Worm (Caenorhabditis elegans) whole organism, late embryonic: Measurements from ENCODE around the gene mdt-11.

ENCODE experiments used
- C08G9.2 ChIP-seq: sonication (generic microtip); optimal IDR thresholded peaks from 2 replicates; lab custom pipeline; 2016; ENCODE audit warnings: mild to moderate bottlenecking, missing genetic modification characterization, moderate library complexity, missing compliant biosample characterization
- C38D4.7 ChIP-seq: fragments of 200-800 bp; sonication (Bioruptor generic); optimal IDR thresholded peaks from 2 replicates; lab custom pipeline; 2018; ENCODE audit warnings: mild to moderate bottlenecking, missing genetic modification characterization, moderate library complexity, missing compliant biosample characterization
- K09A11.1 ChIP-seq: sonication (generic microtip); optimal IDR thresholded peaks from 2 replicates; lab custom pipeline; 2017; ENCODE audit warnings: antibody characterized with exemption, mild to moderate bottlenecking, missing genetic modification characterization, missing compliant biosample characterization; ENCODE audit not compliant: insufficient read depth
- Y22D7AL.16 ChIP-seq: sonication (generic microtip); optimal IDR thresholded peaks from 2 replicates; lab custom pipeline; 2016; ENCODE audit warnings: missing genetic modification characterization, missing compliant biosample characterization
- ahr-1 ChIP-seq: sonication (generic microtip); optimal IDR thresholded peaks from 2 replicates; lab custom pipeline; 2016; ENCODE audit warnings: missing genetic modification characterization, missing compliant biosample characterization
- ama-1 ChIP-seq: fragments of 150-350 bp; optimal IDR thresholded peaks from 2 replicates; lab custom pipeline; 2014
- ceh-19 ChIP-seq: fragments of 200-800 bp; sonication (Bioruptor generic); optimal IDR thresholded peaks from 2 replicates; lab custom pipeline; 2018; ENCODE audit warnings: mild to moderate bottlenecking, missing genetic modification characterization, missing compliant biosample characterization
- ceh-2 ChIP-seq: sonication (generic microtip); optimal IDR thresholded peaks from 2 replicates; lab custom pipeline; 2016; ENCODE audit warnings: missing genotype, missing genetic modification characterization, missing compliant biosample characterization
- ceh-22 ChIP-seq: sonication (generic microtip); optimal IDR thresholded peaks from 2 replicates; lab custom pipeline; 2017; ENCODE audit warnings: missing biosample characterization, missing genetic modification characterization
- ceh-24 ChIP-seq: sonication (generic microtip); optimal IDR thresholded peaks from 2 replicates; lab custom pipeline; 2016; ENCODE audit warnings: mild to moderate bottlenecking, missing genetic modification characterization, missing compliant biosample characterization
- ceh-30 ChIP-seq: fragments of 150-350 bp; optimal IDR thresholded peaks from 2 replicates; lab custom pipeline; 2014; ENCODE audit warnings: missing biosample characterization, missing genetic modification characterization
- ceh-45 ChIP-seq: fragments of 200-800 bp; sonication (Bioruptor generic); IDR thresholded peaks from 2 replicates; pipeline ENCODE4 v1.3.6; 2022; ENCODE audit warnings: missing genetic modification reagents, missing genetic modification characterization, missing compliant biosample characterization
- ceh-48 ChIP-seq: sonication (generic microtip); optimal IDR thresholded peaks from 2 replicates; lab custom pipeline; 2016; ENCODE audit warnings: missing genetic modification characterization, inconsistent platforms, missing compliant biosample characterization
- ceh-6 ChIP-seq: fragments of 200-800 bp; sonication (Bioruptor generic); optimal IDR thresholded peaks from 2 replicates; lab custom pipeline; 2018; ENCODE audit warnings: mild to moderate bottlenecking, missing genetic modification characterization, missing compliant biosample characterization
- dmd-4 ChIP-seq: sonication (generic microtip); optimal IDR thresholded peaks from 2 replicates; lab custom pipeline; 2016; ENCODE audit warnings: borderline replicate concordance, missing genetic modification characterization, missing compliant biosample characterization
- ets-4 ChIP-seq: sonication (generic microtip); optimal IDR thresholded peaks from 2 replicates; lab custom pipeline; 2016; ENCODE audit warnings: missing genetic modification characterization, missing compliant biosample characterization
- fax-1 ChIP-seq: sonication (generic microtip); optimal IDR thresholded peaks from 2 replicates; lab custom pipeline; 2016; ENCODE audit warnings: missing genotype, missing genetic modification characterization, missing compliant biosample characterization
- gmeb-2 ChIP-seq: sonication (generic microtip); optimal IDR thresholded peaks from 2 replicates; lab custom pipeline; 2016; ENCODE audit warnings: missing genetic modification characterization, inconsistent platforms, missing compliant biosample characterization
- hlh-15 ChIP-seq: sonication (generic microtip); optimal IDR thresholded peaks from 2 replicates; lab custom pipeline; 2016; ENCODE audit warnings: missing genetic modification characterization, missing compliant biosample characterization
- hlh-30 ChIP-seq: sonication (generic microtip); optimal IDR thresholded peaks from 2 replicates; lab custom pipeline; 2017; ENCODE audit warnings: antibody characterized with exemption, missing genetic modification characterization, missing compliant biosample characterization; ENCODE audit not compliant: insufficient read depth
- hlh-8 ChIP-seq: sonication (generic microtip); optimal IDR thresholded peaks from 2 replicates; lab custom pipeline; 2016; ENCODE audit warnings: missing genotype, missing genetic modification characterization, missing compliant biosample characterization
- mec-3 ChIP-seq: sonication (generic microtip); optimal IDR thresholded peaks from 2 replicates; lab custom pipeline; 2016; ENCODE audit warnings: borderline replicate concordance, missing genetic modification characterization, missing compliant biosample characterization
- nfya-1 ChIP-seq: sonication (generic microtip); optimal IDR thresholded peaks from 2 replicates; lab custom pipeline; 2017; ENCODE audit warnings: missing genetic modification characterization, mild to moderate bottlenecking, missing compliant biosample characterization, antibody characterized with exemption, moderate library complexity
- npax-4 ChIP-seq: sonication (generic microtip); optimal IDR thresholded peaks from 2 replicates; lab custom pipeline; 2016; ENCODE audit warnings: missing genetic modification characterization, missing compliant biosample characterization
- pag-3 ChIP-seq: sonication (generic microtip); optimal IDR thresholded peaks from 2 replicates; lab custom pipeline; 2016; ENCODE audit warnings: missing compliant biosample characterization, missing genetic modification characterization, borderline replicate concordance
- pha-2 ChIP-seq: sonication (generic microtip); optimal IDR thresholded peaks from 2 replicates; lab custom pipeline; 2017; ENCODE audit warnings: mild to moderate bottlenecking, missing genetic modification characterization, missing compliant biosample characterization
- pqm-1 ChIP-seq: sonication (generic microtip); optimal IDR thresholded peaks from 2 replicates; lab custom pipeline; 2016; ENCODE audit warnings: missing genetic modification characterization, missing compliant biosample characterization
- pros-1 ChIP-seq: fragments of 150-350 bp; optimal IDR thresholded peaks from 2 replicates; lab custom pipeline; 2014; ENCODE audit warnings: missing biosample characterization, missing genetic modification reagents, missing genetic modification characterization
- ref-2 ChIP-seq: sonication (generic microtip); optimal IDR thresholded peaks from 2 replicates; lab custom pipeline; 2016; ENCODE audit warnings: missing genetic modification characterization, missing compliant biosample characterization
- rnt-1 ChIP-seq: sonication (generic microtip); optimal IDR thresholded peaks from 2 replicates; lab custom pipeline; 2016; ENCODE audit warnings: missing genetic modification characterization, missing compliant biosample characterization
- sdc-2 ChIP-seq: sonication (generic microtip); optimal IDR thresholded peaks from 2 replicates; lab custom pipeline; 2016; ENCODE audit warnings: missing genotype, missing genetic modification characterization, missing compliant biosample characterization
- sox-4 ChIP-seq: sonication (generic microtip); optimal IDR thresholded peaks from 2 replicates; lab custom pipeline; 2017; ENCODE audit warnings: mild to moderate bottlenecking, missing genetic modification characterization, inconsistent platforms, missing compliant biosample characterization
- syd-9 ChIP-seq: sonication (generic microtip); optimal IDR thresholded peaks from 2 replicates; lab custom pipeline; 2016; ENCODE audit warnings: mild to moderate bottlenecking, missing genetic modification characterization, moderate library complexity, missing compliant biosample characterization
- tbx-2 ChIP-seq: sonication (generic microtip); optimal IDR thresholded peaks from 2 replicates; lab custom pipeline; 2016; ENCODE audit warnings: missing genetic modification characterization, missing compliant biosample characterization
- unc-42 ChIP-seq: sonication (generic microtip); optimal IDR thresholded peaks from 2 replicates; lab custom pipeline; 2016; ENCODE audit warnings: missing genotype, missing genetic modification characterization, missing compliant biosample characterization
- unc-55 ChIP-seq: sonication (generic microtip); optimal IDR thresholded peaks from 2 replicates; lab custom pipeline; 2017; ENCODE audit warnings: missing biosample characterization, missing genetic modification reagents, missing genetic modification characterization

The mdt-11 gene

DNA sequence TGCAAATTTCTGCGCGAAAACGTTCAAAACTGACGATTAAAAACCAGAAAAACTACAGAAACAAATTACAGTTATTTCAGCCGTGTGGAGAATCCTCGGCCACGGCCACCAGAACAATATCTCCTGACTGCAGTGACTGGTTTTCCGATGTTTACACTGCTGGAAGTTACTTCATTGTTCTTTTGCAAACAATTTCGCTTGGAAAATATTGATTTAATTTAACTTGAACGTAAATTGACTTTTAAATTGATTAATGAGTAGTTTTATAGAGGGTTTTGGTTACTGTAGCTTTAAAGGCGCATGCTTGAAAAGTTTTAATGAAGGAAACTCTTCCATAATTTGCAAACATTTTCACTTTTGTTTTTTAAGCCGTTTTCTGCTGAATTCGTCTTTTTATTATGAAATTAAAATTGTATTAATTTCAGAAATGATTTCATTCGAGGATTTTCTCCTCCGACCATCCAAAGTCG, 22.0 kb upstream of the mdt-11 start, which contains the start of gene smcr-8:
Gene smcr-8, plus strand, starts transcription at position 420 of the 470 bp plus-strand sequence.
- TF ChIP-seq ets-4 (tag; lab: Kevin White, UChicago) = peak; percentile 73
- no peak for TF ChIP-seq ceh-22 (tag; lab: Kevin White, UChicago)
- peak; percentile 24 for TF ChIP-seq ceh-2 (tag; lab: Kevin White, UChicago)

- no peak for TF ChIP-seq nfya-1 (tag; lab: Kevin White, UChicago)
These were observed 18.8 kb upstream of the mdt-11 start, which contains the start of gene R144.10 for ce11 chrIII:5002231-5002630. TSS of gene R144.10 (minus strand) at chrIII:5002331.

ce11 chrIII:5004621-5005020, 16.4 kb upstream of the mdt-11 start, which contains the start of gene R144.6:
TSS of gene R144.6 (minus strand) at chrIII:5004721.
- no peak for TF ChIP-seq unc-42
- TF ChIP-seq mec-3 = no peak
- no peak for TF ChIP-seq syd-9 (tag; lab: Kevin White, UChicago)
- TF ChIP-seq Y22D7AL.16 (tag; lab: Kevin White, UChicago) = no peak
- TF ChIP-seq rnt-1 (tag; lab: Kevin White, UChicago) = no peak
- TF ChIP-seq tbx-2 (tag; lab: Kevin White, UChicago) = no peak
- no peak for TF ChIP-seq ama-1 (lab: Kevin White, UChicago)

DNA sequence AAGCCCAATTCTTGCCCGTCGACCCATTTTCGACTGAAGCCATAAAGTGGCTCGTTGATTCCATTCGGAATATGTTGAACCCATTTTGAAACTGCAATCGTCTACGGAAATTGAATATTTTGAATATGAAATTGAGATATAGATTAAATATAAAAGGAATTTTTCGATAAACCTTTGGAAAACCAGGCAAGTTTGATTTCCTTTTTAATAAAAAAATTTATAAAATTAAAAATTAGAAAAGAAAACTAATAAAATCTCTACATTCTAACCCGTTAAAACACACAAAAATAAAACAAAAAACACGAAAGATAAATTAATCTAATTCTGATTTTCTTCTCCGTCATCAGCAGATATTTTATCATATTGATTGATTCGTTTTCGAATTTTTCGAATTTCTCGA, 14.1 kb upstream of the mdt-11 start, which contains the start of gene R144.12:
Gene R144.12, minus strand, starts transcription at position 101 of the 400 bp plus-strand sequence.
- TF ChIP-seq ceh-24 (tag; lab: Kevin White, UChicago) (no peak), hlh-15 (tag; lab: Kevin White, UChicago) (no peak), C08G9.2 (tag; lab: Kevin White, UChicago) (no peak), ref-2 (tag; lab: Kevin White, UChicago) (no peak), ama-1 (lab: Kevin White, UChicago) (no peak), C38D4.7 (GFP tag; lab: Kevin White, UChicago) (no peak), hlh-30 (tag; lab: Kevin White, UChicago) (no peak), sox-4 (tag; lab: Kevin White, UChicago) (no peak), npax-4 (no peak), pqm-1 (no peak), pros-1 (no peak), ahr-1 (tag; lab: Kevin White, UChicago) (no peak), sdc-2 (tag; lab: Kevin White, UChicago) (no peak), ceh-6 (GFP tag; lab: Kevin White, UChicago) (no peak), unc-55 (GFP tag; lab: Kevin White, UChicago) (no peak), ceh-19 (GFP tag; lab: Kevin White, UChicago) (no peak), ceh-45 (GFP tag; lab: Robert Waterston, UW) (no peak), ceh-30 (tag; lab: Kevin White, UChicago) (no peak), ceh-48 (tag; lab: Kevin White, UChicago) (no peak)
- TF ChIP-seq, all 69 proteins: peak for 0

DNA sequence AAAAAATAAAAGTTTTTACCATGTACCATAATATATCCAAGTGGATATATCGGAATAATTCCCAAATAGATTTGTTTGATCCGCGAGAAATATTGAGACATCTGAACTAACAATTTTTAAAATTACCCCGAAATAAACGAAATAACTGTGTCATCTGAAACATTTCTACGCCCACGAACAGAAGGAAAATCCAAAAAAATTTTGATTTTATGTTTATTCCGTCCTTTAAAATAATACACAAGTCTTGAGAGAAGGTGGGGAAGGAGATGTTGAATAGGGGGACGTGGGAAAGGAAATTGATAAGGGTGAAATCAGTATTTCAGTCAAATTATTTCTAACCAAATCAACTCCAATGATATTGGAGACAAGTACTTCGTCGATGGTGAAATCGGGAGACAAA, 12.3 kb upstream of the mdt-11 start, which contains the start of gene R144.11:
Gene R144.11, minus strand, starts transcription at position 101 of the 400 bp plus-strand sequence.
- TF ChIP-seq C38D4.7 (GFP tag; lab: Kevin White, UChicago) (no peak), dmd-4 (tag; lab: Kevin White, UChicago) (no peak), ref-2 (tag; lab: Kevin White, UChicago) (no peak), pag-3 (no peak), nfya-1 (tag; lab: Kevin White, UChicago) (no peak), fax-1 (tag; lab: Kevin White, UChicago) (no peak), gmeb-2 (tag; lab: Kevin White, UChicago) (no peak), pha-2 (no peak), mec-3 (no peak), ceh-2 (tag; lab: Kevin White, UChicago) (no peak), hlh-8 (tag; lab: Kevin White, UChicago) (no peak), npax-4 (no peak), K09A11.1 (tag; lab: Kevin White, UChicago) (no peak)
